Worm (Caenorhabditis elegans) whole organism, young adult: ENCODE measurements around the gene Y62E10A.13.
A peak's percentile ranks its signal among the peaks of the same experiment; 100 is the strongest.

Experiments used
- B0261.1 ChIP-seq: sonication (generic microtip); optimal IDR thresholded peaks from 2 replicates; lab custom pipeline; 2016; ENCODE audit warnings: mild to moderate bottlenecking, missing genetic modification characterization, moderate library complexity, missing compliant biosample characterization
- F10E7.11 ChIP-seq: sonication (generic microtip); optimal IDR thresholded peaks from 2 replicates; lab custom pipeline; 2017; ENCODE audit warnings: mild to moderate bottlenecking, missing genetic modification characterization, moderate library complexity, missing compliant biosample characterization
- F23B12.7 ChIP-seq: sonication (generic microtip); optimal IDR thresholded peaks from 2 replicates; lab custom pipeline; 2017; ENCODE audit warnings: missing genetic modification characterization, mild to moderate bottlenecking, missing compliant biosample characterization, antibody characterized with exemption, moderate library complexity; ENCODE audit not compliant: insufficient read depth
- F37B4.10 ChIP-seq: fragments of 200-800 bp; sonication (Bioruptor generic); IDR thresholded peaks from 2 replicates; pipeline ENCODE4 v1.3.6; 2022; ENCODE audit warnings: missing genetic modification characterization, missing compliant biosample characterization
- F57C9.4 ChIP-seq: sonication (generic microtip); optimal IDR thresholded peaks from 2 replicates; lab custom pipeline; 2017; ENCODE audit warnings: mild to moderate bottlenecking, missing genetic modification characterization, missing compliant biosample characterization
- K12H6.12 ChIP-seq: fragments of 200-800 bp; sonication (Bioruptor generic); optimal IDR thresholded peaks from 2 replicates; lab custom pipeline; 2018; ENCODE audit warnings: mild to moderate bottlenecking, missing genetic modification characterization, missing compliant biosample characterization
- Y53G8AR.9 ChIP-seq: fragments of 200-800 bp; sonication (Bioruptor generic); conservative IDR thresholded peaks from 2 replicates; pipeline ENCODE4 v1.3.6; 2022; ENCODE audit warnings: missing genetic modification reagents, missing genetic modification characterization, missing compliant biosample characterization
- Y67H2A.10 ChIP-seq: fragments of 200-800 bp; sonication (Bioruptor generic); conservative IDR thresholded peaks from 2 replicates; pipeline ENCODE4 v1.3.6; 2022; ENCODE audit warnings: missing genetic modification reagents, missing genetic modification characterization, missing compliant biosample characterization
- akir-1 ChIP-seq: fragments of 200-800 bp; sonication (Bioruptor generic); optimal IDR thresholded peaks from 2 replicates; lab custom pipeline; 2018; ENCODE audit warnings: mild to moderate bottlenecking, missing genetic modification characterization, moderate library complexity, missing compliant biosample characterization
- ama-1 ChIP-seq, 3 experiments: fragments of 150-350 bp in 1 of 3; sonication (generic microtip) in 2 of 3; optimal IDR thresholded peaks; 2 replicates each; lab custom pipeline; 2014 to 2018; ENCODE audit warnings: missing biosample characterization in 2 of 3, missing genetic modification characterization in 2 of 3, missing genetic modification reagents in 2 of 3
- aptf-3 ChIP-seq: fragments of 200-800 bp; sonication (Bioruptor generic); IDR thresholded peaks from 2 replicates; pipeline ENCODE4 v1.3.6; 2022; ENCODE audit warnings: missing genetic modification characterization, missing compliant biosample characterization
- athp-1 ChIP-seq: sonication (generic microtip); optimal IDR thresholded peaks from 2 replicates; lab custom pipeline; 2017; ENCODE audit warnings: mild to moderate bottlenecking, missing genetic modification characterization, missing compliant biosample characterization
- bed-2 ChIP-seq: fragments of 200-800 bp; sonication (Bioruptor generic); IDR thresholded peaks from 2 replicates; pipeline ENCODE4 v1.3.6; 2022; ENCODE audit warnings: missing genetic modification reagents, missing genetic modification characterization, missing compliant biosample characterization
- cebp-1 ChIP-seq, 2 experiments: fragments of 200-800 bp in 1 of 2; sonication (Bioruptor generic) in 1 of 2; sonication (generic microtip) in 1 of 2; IDR thresholded peaks in 1 of 2; optimal IDR thresholded peaks in 1 of 2; 2 replicates each; pipeline versions ENCODE4 v1.3.6 to Lab custom; 2017 to 2022; ENCODE audit warnings: missing compliant biosample characterization in 2 of 2, missing genetic modification characterization in 2 of 2, mild to moderate bottlenecking in 1 of 2, missing genetic modification reagents in 1 of 2, moderate library complexity in 1 of 2
- chd-7 ChIP-seq: sonication (generic microtip); optimal IDR thresholded peaks from 2 replicates; lab custom pipeline; 2016; ENCODE audit warnings: mild to moderate bottlenecking, missing genetic modification characterization, moderate library complexity, missing compliant biosample characterization
- dox-1 ChIP-seq: fragments of 200-800 bp; sonication (Bioruptor generic); IDR thresholded peaks from 2 replicates; pipeline ENCODE4 v1.3.6; 2022; ENCODE audit warnings: missing genetic modification reagents, missing genetic modification characterization, missing compliant biosample characterization
- dpff-1 ChIP-seq: sonication (generic microtip); optimal IDR thresholded peaks from 2 replicates; lab custom pipeline; 2017; ENCODE audit warnings: mild to moderate bottlenecking, missing genetic modification characterization, missing compliant biosample characterization
- egl-18 ChIP-seq: fragments of 200-800 bp; sonication (Bioruptor generic); IDR thresholded peaks from 2 replicates; pipeline ENCODE4 v1.3.6; 2022; ENCODE audit warnings: missing genetic modification reagents, missing genetic modification characterization, missing compliant biosample characterization
- egrh-3 ChIP-seq: fragments of 200-800 bp; sonication (Bioruptor generic); IDR thresholded peaks from 2 replicates; pipeline ENCODE4 v1.3.6; 2022; ENCODE audit warnings: missing genetic modification reagents, missing genetic modification characterization, missing compliant biosample characterization
- ets-4 ChIP-seq: fragments of 200-800 bp; sonication (Bioruptor generic); optimal IDR thresholded peaks from 2 replicates; lab custom pipeline; 2018; ENCODE audit warnings: mild to moderate bottlenecking, missing genetic modification characterization, missing compliant biosample characterization
- hmg-20 ChIP-seq: fragments of 200-800 bp; sonication (Bioruptor generic); IDR thresholded peaks from 2 replicates; pipeline ENCODE4 v1.3.6; 2022; ENCODE audit warnings: missing genetic modification reagents, missing genetic modification characterization, missing compliant biosample characterization
- lag-1 ChIP-seq: fragments of 200-800 bp; sonication (Bioruptor generic); IDR thresholded peaks from 2 replicates; pipeline ENCODE4 v1.3.6; 2022; ENCODE audit warnings: missing genetic modification reagents, missing genetic modification characterization, missing compliant biosample characterization
- lin-40 ChIP-seq: sonication (generic microtip); optimal IDR thresholded peaks from 2 replicates; lab custom pipeline; 2016; ENCODE audit warnings: missing genetic modification characterization, mild to moderate bottlenecking, missing compliant biosample characterization, missing genotype, missing genetic modification reagents
- lsy-27 ChIP-seq: sonication (generic microtip); optimal IDR thresholded peaks from 2 replicates; lab custom pipeline; 2017; ENCODE audit warnings: missing genetic modification characterization, mild to moderate bottlenecking, missing compliant biosample characterization, antibody characterized with exemption, missing genotype, borderline replicate concordance; ENCODE audit not compliant: insufficient read depth
- madf-6 ChIP-seq: fragments of 200-800 bp; sonication (Bioruptor generic); IDR thresholded peaks from 2 replicates; pipeline ENCODE4 v1.3.6; 2022; ENCODE audit warnings: missing genetic modification reagents, missing genetic modification characterization, missing compliant biosample characterization
- mcd-1 ChIP-seq: fragments of 200-800 bp; sonication (Bioruptor generic); IDR thresholded peaks from 2 replicates; pipeline ENCODE4 v1.3.6; 2022; ENCODE audit warnings: missing genetic modification reagents, missing genetic modification characterization, missing compliant biosample characterization
- nfyb-1 ChIP-seq: fragments of 200-800 bp; sonication (Bioruptor generic); IDR thresholded peaks from 2 replicates; pipeline ENCODE4 v1.3.6; 2022; ENCODE audit warnings: missing genetic modification reagents, missing genetic modification characterization, missing compliant biosample characterization
- nhr-120 ChIP-seq: fragments of 200-800 bp; sonication (Bioruptor generic); IDR thresholded peaks from 2 replicates; pipeline ENCODE4 v1.3.6; 2022; ENCODE audit warnings: missing genetic modification characterization, missing compliant biosample characterization
- nhr-179 ChIP-seq: sonication (generic microtip); optimal IDR thresholded peaks from 2 replicates; lab custom pipeline; 2016; ENCODE audit warnings: mild to moderate bottlenecking, missing genetic modification characterization, missing compliant biosample characterization
- nhr-80 ChIP-seq: sonication (generic microtip); optimal IDR thresholded peaks from 2 replicates; lab custom pipeline; 2016; ENCODE audit warnings: missing genetic modification characterization, missing compliant biosample characterization
- pbrm-1 ChIP-seq: fragments of 200-800 bp; sonication (Bioruptor generic); IDR thresholded peaks from 2 replicates; pipeline ENCODE4 v1.3.6; 2022; ENCODE audit warnings: missing genetic modification reagents, missing genetic modification characterization, missing compliant biosample characterization
- pha-4 ChIP-seq: fragments of 150-350 bp; sonication (generic microtip); optimal IDR thresholded peaks from 2 replicates; lab custom pipeline; 2014; ENCODE audit warnings: missing biosample characterization, missing genetic modification reagents, missing genetic modification characterization
- ztf-25 ChIP-seq: fragments of 200-800 bp; sonication (Bioruptor generic); IDR thresholded peaks from 2 replicates; pipeline ENCODE4 v1.3.6; 2022; ENCODE audit warnings: missing genetic modification reagents, missing genetic modification characterization, missing compliant biosample characterization
- ztf-28 ChIP-seq: fragments of 200-800 bp; sonication (Bioruptor generic); IDR thresholded peaks from 2 replicates; pipeline ENCODE4 v1.3.6; 2022; ENCODE audit warnings: missing genetic modification reagents, missing genetic modification characterization, missing compliant biosample characterization
- ztf-6 ChIP-seq: fragments of 200-800 bp; sonication (Bioruptor generic); IDR thresholded peaks from 2 replicates; pipeline ENCODE4 v1.3.6; 2022; ENCODE audit warnings: missing genetic modification reagents, missing genetic modification characterization, missing compliant biosample characterization

Y62E10A.13 gene

DNA sequence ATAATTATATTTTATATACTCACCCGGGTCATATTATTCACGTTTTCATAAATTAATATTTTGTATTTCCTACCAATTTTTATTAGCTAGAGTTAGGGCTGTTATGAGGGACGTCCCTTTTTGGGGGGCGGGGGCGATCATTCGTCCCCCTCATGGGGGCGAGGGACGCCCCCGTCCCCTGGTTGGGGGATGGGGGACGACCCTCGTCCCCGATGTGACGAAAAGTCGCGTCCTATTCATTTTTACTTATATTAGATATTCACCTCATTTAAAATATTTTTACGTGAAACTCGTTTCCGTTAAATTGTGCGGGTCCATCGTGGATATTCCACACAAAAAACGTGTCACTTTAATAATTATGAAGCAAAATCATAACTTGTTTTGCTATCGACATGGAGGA, 50.3 kb downstream of the Y62E10A.13 start, which contains the start of gene W02A2.12 (continued):
- no peak for TF ChIP-seq dpff-1 (tag; lab: Kevin White, UChicago)
- no peak for TF ChIP-seq ets-4 (GFP tag; lab: Kevin White, UChicago)
- no peak for TF ChIP-seq nhr-179 (tag; lab: Kevin White, UChicago)
- TF ChIP-seq F10E7.11 (tag; lab: Kevin White, UChicago) = peak; percentile 19
- no peak for TF ChIP-seq ztf-25 (GFP tag; lab: Robert Waterston, UW)
- TF ChIP-seq ama-1 (optimal IDR thresholded peaks at IDR 0.05; lab: Kevin White, UChicago) = no peak
- TF ChIP-seq ama-1 (GFP tag; optimal IDR thresholded peaks at IDR 0.05; lab: Kevin White, UChicago) = no peak
- no peak for TF ChIP-seq ztf-6 (GFP tag; lab: Robert Waterston, UW)
- no peak for TF ChIP-seq lag-1 (GFP tag; lab: Robert Waterston, UW)
- TF ChIP-seq bed-2 (GFP tag; lab: Robert Waterston, UW) = no peak
- TF ChIP-seq F57C9.4 (tag; lab: Kevin White, UChicago) = no peak
- no peak for TF ChIP-seq K12H6.12 (tag; lab: Kevin White, UChicago)
- TF ChIP-seq Y67H2A.10 (GFP tag; lab: Robert Waterston, UW) = no peak
- TF ChIP-seq aptf-3 (GFP tag; lab: Robert Waterston, UW) = 0 out of 2 replicates have a peak, but pooled peaks have one; percentile 63
- TF ChIP-seq pha-4 (tag; lab: Kevin White, UChicago) = no peak
- TF ChIP-seq hmg-20 (GFP tag; lab: Robert Waterston, UW) = no peak
- peak; percentile 38; the same call in 1 of the 2 replicates for TF ChIP-seq pbrm-1
- no peak for TF ChIP-seq lin-40 (tag; lab: Kevin White, UChicago)
- TF ChIP-seq mcd-1 (GFP tag; lab: Robert Waterston, UW) = no peak; the same call in 1 of the 2 replicates
- 0 out of 2 replicates have a peak, but pooled peaks have one; percentile 46 for TF ChIP-seq Y53G8AR.9 (GFP tag; lab: Robert Waterston, UW)
- peak; percentile 72 for TF ChIP-seq athp-1 (tag; lab: Kevin White, UChicago)
- no peak for TF ChIP-seq egl-18 (GFP tag; lab: Robert Waterston, UW)
- no peak for TF ChIP-seq F37B4.10 (GFP tag; lab: Robert Waterston, UW)
- TF ChIP-seq madf-6 (GFP tag; lab: Robert Waterston, UW) = peak; percentile 42; the same call in 1 of the 2 replicates
- no peak for TF ChIP-seq dox-1 (GFP tag; lab: Robert Waterston, UW)
- TF ChIP-seq cebp-1 (GFP tag; IDR thresholded peaks at IDR 0.05; lab: Robert Waterston, UW) = no peak
- peak; percentile 25 for TF ChIP-seq cebp-1 (tag; optimal IDR thresholded peaks at IDR 0.05; lab: Kevin White, UChicago)
- peak; percentile 77; the same call in 1 of the 2 replicates for TF ChIP-seq egrh-3 (GFP tag; lab: Robert Waterston, UW)
- no peak for TF ChIP-seq ztf-28
- no peak for TF ChIP-seq B0261.1 (tag; lab: Kevin White, UChicago)
- TF ChIP-seq lsy-27 (tag; lab: Kevin White, UChicago) = no peak
- peak; percentile 34 for TF ChIP-seq chd-7 (tag; lab: Kevin White, UChicago)

DNA sequence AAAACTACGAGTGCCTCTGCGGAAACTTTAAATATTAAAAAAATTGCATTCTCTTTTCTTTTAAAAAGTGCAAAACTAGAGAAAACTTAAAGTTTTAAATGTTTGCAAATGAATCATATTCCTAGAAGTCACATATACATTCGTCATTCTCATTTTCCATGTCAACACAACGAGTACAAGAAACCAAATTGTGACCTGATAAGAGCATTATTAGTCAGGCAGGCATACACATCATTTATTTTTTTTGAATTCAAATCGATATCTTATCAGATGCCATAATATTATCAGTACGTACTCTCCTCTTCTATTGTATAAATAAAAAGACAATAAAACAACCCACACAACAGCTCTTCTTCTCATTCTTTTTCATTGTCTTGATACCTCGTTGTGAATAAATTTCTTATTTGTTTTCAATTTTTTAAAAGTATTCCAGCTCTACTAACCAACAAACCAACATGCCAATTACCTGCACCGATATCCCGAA, 51.6 kb downstream of the Y62E10A.13 start, which contains the start of gene W02A2.9:
W02A2.9 (plus strand) TSS at position 434 of the 484 bp plus-strand sequence.
- peak; percentile 48; the same call in 1 of the 2 replicates for TF ChIP-seq nfyb-1
- TF ChIP-seq nhr-120 = no peak
- TF ChIP-seq nhr-80 = peak; percentile 59
- TF ChIP-seq, all 124 proteins: peak for 2

DNA sequence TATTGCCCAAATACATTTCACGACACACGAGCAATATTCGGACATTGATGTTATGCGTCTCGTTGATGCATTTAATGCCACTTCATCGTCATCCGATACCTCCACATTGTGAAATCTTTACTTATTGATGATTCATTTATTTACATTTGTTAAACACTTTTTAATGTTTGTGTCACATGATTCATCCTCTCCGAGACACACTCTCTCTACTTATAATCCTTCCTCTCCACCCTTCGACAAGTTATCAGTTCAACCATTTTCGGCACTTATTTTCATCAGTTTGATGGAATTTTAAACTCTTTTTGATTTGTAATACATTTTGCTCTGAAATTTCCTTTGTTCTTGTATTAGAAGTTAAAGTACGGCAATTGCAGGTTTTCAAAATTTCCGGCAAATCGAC, 52.8 kb downstream of the Y62E10A.13 start:
- TF ChIP-seq F23B12.7 (tag; lab: Kevin White, UChicago) = no peak
- peak; percentile 12 for TF ChIP-seq nhr-80
- no peak for TF ChIP-seq akir-1 (GFP tag; lab: Kevin White, UChicago)
- no peak for TF ChIP-seq mcd-1 (GFP tag; lab: Robert Waterston, UW)
